Worm (Caenorhabditis elegans) whole organism, mixed stage, embryonic: ENCODE results near the gene T28A8.6.

Source experiments
- elt-3 ChIP-seq: fragments of 150-350 bp; optimal IDR thresholded peaks from 2 replicates; lab custom pipeline; 2014; ENCODE audit warnings: missing biosample characterization, missing genetic modification characterization
- nhr-12 ChIP-seq: fragments of 150-350 bp; optimal IDR thresholded peaks from 2 replicates; lab custom pipeline; 2014; ENCODE audit warnings: missing biosample characterization, missing genetic modification characterization
- snpc-4 ChIP-seq: fragments of 150-350 bp; optimal IDR thresholded peaks from 2 replicates; lab custom pipeline; 2014; ENCODE audit warnings: missing biosample characterization, missing genetic modification characterization

- TF ChIP-seq elt-3 (tag; lab: Kevin White, UChicago): no peak
- TF ChIP-seq nhr-12 (tag; lab: Kevin White, UChicago): no peak
- no peak for TF ChIP-seq snpc-4
Measured at ce11 chrIII:13492377-13492776, 6.6 kb upstream of the T28A8.6 start, which contains the start of gene twk-40.
